Worm (Caenorhabditis elegans): ENCODE results near the gene C01G5.4.

Gene C01G5.4

DNA sequence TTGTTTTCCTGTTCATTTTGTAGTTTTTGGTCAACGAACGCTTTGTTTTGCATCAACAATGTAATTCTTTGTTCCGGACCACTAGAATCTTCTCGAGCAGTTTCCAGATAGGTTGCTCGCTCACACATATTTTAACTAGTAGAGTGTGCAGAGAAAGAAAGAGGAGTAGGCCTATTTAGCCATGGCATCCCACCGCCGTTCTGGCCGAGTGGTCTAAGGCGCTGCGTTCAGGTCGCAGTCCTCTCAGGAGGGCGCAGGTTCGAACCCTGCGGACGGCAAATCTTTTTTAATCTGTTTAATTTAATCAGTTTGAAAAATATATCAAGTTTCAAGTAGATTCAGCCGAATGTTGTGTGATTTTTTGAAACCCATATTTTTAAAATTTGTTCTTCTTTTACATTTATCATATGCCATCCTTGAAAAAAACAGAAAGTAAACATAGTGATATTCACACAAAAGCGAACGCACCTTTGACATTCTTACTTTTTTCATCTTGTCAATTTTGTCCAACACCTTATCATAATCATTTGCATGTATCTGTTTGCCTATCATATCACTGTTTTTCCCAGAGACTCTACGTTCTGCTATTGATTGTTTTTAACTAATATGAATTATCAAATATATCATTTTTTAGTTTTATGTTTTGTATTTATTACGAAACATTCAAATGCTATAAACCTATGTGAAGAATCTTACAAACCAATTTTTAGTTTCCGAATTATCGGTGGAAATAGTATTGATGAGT lies 25.2 kb downstream of the C01G5.4 start, which contains the start of gene try-3:
Gene try-3, plus strand, starts transcription at position 532 of the 745 bp plus-strand sequence.
- TF ChIP-seq nhr-28 (tag; optimal IDR thresholded peaks at IDR 0.05) (no peak), hlh-1 (tag; optimal IDR thresholded peaks at IDR 0.05) (no peak), drap-1 (GFP tag; optimal IDR thresholded peaks at IDR 0.05) (peak; percentile 77), pha-4 (tag; optimal IDR thresholded peaks at IDR 0.05) (no peak), ztf-11 (tag; optimal IDR thresholded peaks at IDR 0.05) (no peak), mep-1 (tag; optimal IDR thresholded peaks at IDR 0.05) (peak; percentile 1), ces-1 (GFP tag; optimal IDR thresholded peaks at IDR 0.05) (peak; percentile 27), nhr-2 (tag; optimal IDR thresholded peaks at IDR 0.05) (no peak), mls-2 (tag; optimal IDR thresholded peaks at IDR 0.05) (peak; percentile 78), unc-62 (GFP tag; optimal IDR thresholded peaks at IDR 0.05) (no peak), cnd-1 (tag; optimal IDR thresholded peaks at IDR 0.05) (peak; percentile 81), ceh-83 (GFP tag; optimal IDR thresholded peaks at IDR 0.05) (peak; percentile 86), ham-2 (GFP tag; optimal IDR thresholded peaks at IDR 0.05) (no peak), snpc-4 (tag; optimal IDR thresholded peaks at IDR 0.05) (no peak), ceh-39 (tag; optimal IDR thresholded peaks at IDR 0.05) (no peak), lin-32 (GFP tag; optimal IDR thresholded peaks at IDR 0.05) (peak; percentile 39), elt-1 (tag; optimal IDR thresholded peaks at IDR 0.05; ENCODE audit: borderline replicate concordance, insufficient read depth) (no peak), ceh-43 (GFP tag; optimal IDR thresholded peaks at IDR 0.05) (no peak), blmp-1 (tag; optimal IDR thresholded peaks at IDR 0.05) (no peak), unc-39 (tag; optimal IDR thresholded peaks at IDR 0.05) (no peak), nhr-12 (tag; optimal IDR thresholded peaks at IDR 0.05) (no peak), bed-3 (GFP tag; optimal IDR thresholded peaks at IDR 0.05) (peak; percentile 47), lsy-2 (tag; optimal IDR thresholded peaks at IDR 0.05) (peak; percentile 11), zip-8 (tag; optimal IDR thresholded peaks at IDR 0.05) (no peak), nhr-76 (tag; optimal IDR thresholded peaks at IDR 0.05) (no peak), sptf-1 (tag; optimal IDR thresholded peaks at IDR 0.05) (peak; percentile 83), lin-13 (tag; optimal IDR thresholded peaks at IDR 0.05) (no peak), tbx-8 (GFP tag; optimal IDR thresholded peaks at IDR 0.05) (peak; percentile 36), flh-1 (GFP tag; optimal IDR thresholded peaks at IDR 0.05) (peak; percentile 49), M03D4.4 (tag; optimal IDR thresholded peaks at IDR 0.05) (peak; percentile 75), nhr-237 (tag; optimal IDR thresholded peaks at IDR 0.05) (no peak), elt-3 (tag; optimal IDR thresholded peaks at IDR 0.05) (no peak), unc-120 (tag; optimal IDR thresholded peaks at IDR 0.05; ENCODE audit: poor library complexity, severe bottlenecking) (peak; percentile 87), mab-5 (tag; optimal IDR thresholded peaks at IDR 0.05) (no peak), sem-2 (GFP tag; optimal IDR thresholded peaks at IDR 0.05) (peak; percentile 74)

DNA sequence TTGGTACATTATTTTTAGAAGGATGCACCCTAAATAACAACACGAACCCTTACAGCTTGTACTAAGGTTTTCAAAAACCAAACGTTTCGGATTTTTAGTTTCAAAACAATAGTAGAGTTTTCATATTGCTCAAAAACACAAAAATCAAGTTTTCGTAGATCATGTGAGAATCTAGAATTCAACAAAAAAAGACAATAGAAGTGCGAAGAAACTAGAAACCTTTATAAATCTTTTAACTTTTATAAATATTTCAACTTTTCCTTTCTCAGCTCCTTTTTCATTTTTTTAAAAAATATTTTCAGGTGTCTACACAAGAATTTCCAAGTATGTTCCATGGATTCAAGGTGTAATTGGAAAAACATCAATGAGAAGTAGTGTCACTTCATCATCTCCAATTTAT lies 28.9 kb downstream of the C01G5.4 start, which contains the start of gene best-9:
Gene best-9, plus strand, starts transcription at position 301 of the 400 bp plus-strand sequence.
- TF ChIP-seq ceh-43 (GFP tag; optimal IDR thresholded peaks at IDR 0.05), result no peak
- TF ChIP-seq flh-1 (GFP tag; optimal IDR thresholded peaks at IDR 0.05), result no peak
- no peak for TF ChIP-seq nhr-2 (tag; optimal IDR thresholded peaks at IDR 0.05)

DNA sequence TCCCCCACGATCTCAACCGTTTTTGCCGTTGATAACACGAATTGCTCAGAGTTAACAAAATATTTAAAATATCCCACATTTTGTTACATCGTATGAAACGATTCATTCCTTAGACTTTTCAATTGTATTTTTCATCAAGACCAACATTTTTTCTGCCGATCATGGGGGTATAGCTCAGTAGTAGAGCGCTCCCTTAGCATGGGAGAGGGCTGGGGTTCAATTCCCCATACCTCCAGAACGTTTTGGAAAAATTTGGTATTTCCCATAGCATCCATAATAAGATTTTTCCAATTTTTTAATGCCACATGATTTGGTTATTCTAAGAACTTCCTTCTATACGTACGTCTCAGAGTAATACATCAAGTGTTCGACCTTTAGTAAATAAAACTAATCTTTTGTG lies 30.5 kb downstream of the C01G5.4 start:
- TF ChIP-seq ceh-43 (GFP tag; optimal IDR thresholded peaks at IDR 0.05) (no peak), unc-120 (tag; optimal IDR thresholded peaks at IDR 0.05; ENCODE audit: poor library complexity, severe bottlenecking) (no peak), zip-8 (tag; optimal IDR thresholded peaks at IDR 0.05) (no peak), pha-4 (tag; optimal IDR thresholded peaks at IDR 0.05) (no peak), tbx-8 (GFP tag; optimal IDR thresholded peaks at IDR 0.05) (no peak), cnd-1 (tag; optimal IDR thresholded peaks at IDR 0.05) (no peak), ces-1 (GFP tag; optimal IDR thresholded peaks at IDR 0.05) (no peak), unc-62 (GFP tag; optimal IDR thresholded peaks at IDR 0.05) (no peak), ceh-39 (tag; optimal IDR thresholded peaks at IDR 0.05) (no peak), lin-13 (tag; optimal IDR thresholded peaks at IDR 0.05) (no peak)

Data from whole organism, mixed stage, embryonic.